Worm (Caenorhabditis elegans) whole organism, L1 larva: ENCODE data around the gene K12H6.4.
"Not testable (repeated sequence)": the region's sequence is repeated elsewhere in the genome, so short reads cannot be mapped to it uniquely, and the experiment has no call there.

Experiments used
- fos-1 ChIP-seq: fragments of 150-350 bp; optimal IDR thresholded peaks from 2 replicates; lab custom pipeline; 2014; ENCODE audit warnings: missing biosample characterization, missing genetic modification characterization
- lin-13 ChIP-seq: fragments of 150-350 bp; optimal IDR thresholded peaks from 2 replicates; lab custom pipeline; 2014; ENCODE audit warnings: missing biosample characterization, missing genetic modification reagents, missing genetic modification characterization
- nhr-237 ChIP-seq: fragments of 150-350 bp; optimal IDR thresholded peaks from 2 replicates; lab custom pipeline; 2014; ENCODE audit warnings: missing biosample characterization, missing genetic modification characterization
- nhr-76 ChIP-seq: sonication (generic microtip); optimal IDR thresholded peaks from 2 replicates; lab custom pipeline; 2017; ENCODE audit warnings: missing biosample characterization, missing genetic modification characterization
- nhr-84 ChIP-seq: sonication (generic microtip); optimal IDR thresholded peaks from 2 replicates; lab custom pipeline; 2017; ENCODE audit warnings: missing biosample characterization, missing genetic modification characterization
- pqm-1 ChIP-seq: sonication (generic microtip); optimal IDR thresholded peaks from 3 replicates; lab custom pipeline; 2017; ENCODE audit warnings: missing biosample characterization, missing genetic modification characterization
- unc-62 ChIP-seq: fragments of 150-350 bp; optimal IDR thresholded peaks from 2 replicates; lab custom pipeline; 2014; ENCODE audit warnings: missing biosample characterization, missing genetic modification reagents, missing genetic modification characterization

- TF ChIP-seq nhr-237; lin-13 (GFP tag; lab: Kevin White, UChicago); fos-1 (tag; lab: Kevin White, UChicago); nhr-84; pqm-1 (tag; lab: Kevin White, UChicago); unc-62 (GFP tag; lab: Kevin White, UChicago); nhr-76 (tag; lab: Kevin White, UChicago): not testable (repeated sequence)
These were observed 14.9 kb upstream of the K12H6.4 start, which contains the start of gene Y110A2AL.4 for ce11 chrII:2839004-2839403.
